Fruit fly (Drosophila melanogaster) whole organism, embryonic: ENCODE results near the gene Cpr64Ad.

Source experiments
- Awh ChIP-seq: fragments of 200-800 bp; sonication (Bioruptor generic); IDR thresholded peaks from 2 replicates; pipeline ENCODE4, ENCODE4 v1.3.6; 2022; ENCODE audit warnings: missing biosample characterization, missing genetic modification characterization
- Blimp-1 ChIP-seq: fragments of 200-800 bp; sonication (Bioruptor generic); optimal IDR thresholded peaks from 3 replicates; lab custom pipeline; 2018; ENCODE audit warnings: missing biosample characterization, missing genetic modification characterization, mild to moderate bottlenecking, moderate library complexity, missing genetic modification reagents
- CG16863 ChIP-seq: fragments of 200-800 bp; sonication (Bioruptor generic); optimal IDR thresholded peaks from 3 replicates; lab custom pipeline; 2016; ENCODE audit warnings: missing biosample characterization, missing genetic modification characterization
- CG17385 ChIP-seq: fragments of 200-800 bp; sonication (Bioruptor generic); optimal IDR thresholded peaks from 3 replicates; lab custom pipeline; 2018; ENCODE audit warnings: missing biosample characterization, mild to moderate bottlenecking, missing genetic modification characterization
- CG2202 ChIP-seq: fragments of 200-800 bp; sonication (Bioruptor generic); optimal IDR thresholded peaks from 2 replicates; lab custom pipeline; 2018; ENCODE audit warnings: missing biosample characterization, mild to moderate bottlenecking, missing genetic modification characterization
- CG2712 ChIP-seq: fragments of 200-800 bp; optimal IDR thresholded peaks from 3 replicates; lab custom pipeline; 2019; ENCODE audit warnings: missing biosample characterization, mild to moderate bottlenecking, missing genetic modification characterization, moderate library complexity
- CG32532 ChIP-seq: fragments of 200-800 bp; sonication (Bioruptor generic); IDR thresholded peaks from 2 replicates; pipeline ENCODE4 v1.3.6; 2022; ENCODE audit warnings: missing biosample characterization, missing genetic modification characterization
- CG3847 ChIP-seq: fragments of 200-800 bp; sonication (Bioruptor generic); IDR thresholded peaks from 2 replicates; pipeline ENCODE4 v1.3.6; 2022; ENCODE audit warnings: missing biosample characterization, missing genetic modification characterization
- CG6175 ChIP-seq: fragments of 200-800 bp; sonication (Bioruptor generic); IDR thresholded peaks from 3 replicates; pipeline ENCODE4 v1.3.6; 2022; ENCODE audit warnings: missing biosample characterization, missing genetic modification characterization
- CG6654 ChIP-seq: fragments of 200-800 bp; sonication (Bioruptor generic); optimal IDR thresholded peaks from 2 replicates; lab custom pipeline; 2017; ENCODE audit warnings: missing biosample characterization, mild to moderate bottlenecking, missing genetic modification characterization
- CG7786 ChIP-seq: fragments of 200-800 bp; sonication (Bioruptor generic); optimal IDR thresholded peaks from 2 replicates; lab custom pipeline; 2016; ENCODE audit warnings: missing biosample characterization, missing genetic modification characterization
- CG8089 ChIP-seq: fragments of 200-800 bp; sonication (Bioruptor generic); optimal IDR thresholded peaks from 3 replicates; lab custom pipeline; 2016; ENCODE audit warnings: missing biosample characterization, missing genetic modification characterization
- Dip3 ChIP-seq: fragments of 200-800 bp; sonication (Bioruptor generic); optimal IDR thresholded peaks from 3 replicates; lab custom pipeline; 2016; ENCODE audit warnings: missing biosample characterization, missing genetic modification characterization
- Dll ChIP-seq: fragments of 200-800 bp; sonication (Bioruptor generic); IDR thresholded peaks from 4 replicates; pipeline ENCODE4 v1.3.6; 2022; ENCODE audit warnings: missing biosample characterization, missing genetic modification characterization; ENCODE audit not compliant: partially characterized antibody
- E2f2 ChIP-seq: fragments of 200-800 bp; sonication (Bioruptor generic); IDR thresholded peaks from 2 replicates; pipeline ENCODE4 v1.3.6; 2022; ENCODE audit warnings: missing biosample characterization, missing genetic modification characterization
- Gug ChIP-seq: fragments of 200-800 bp; sonication (Bioruptor generic); IDR thresholded peaks from 4 replicates; pipeline ENCODE4 v1.3.6; 2022; ENCODE audit warnings: missing biosample characterization, missing genetic modification characterization
- HLH4C ChIP-seq: fragments of 200-800 bp; sonication (Bioruptor generic); IDR thresholded peaks from 3 replicates; pipeline ENCODE4 v1.3.6; 2022; ENCODE audit warnings: missing biosample characterization, missing genetic modification characterization; ENCODE audit not compliant: partially characterized antibody
- Max ChIP-seq: fragments of 200-800 bp; sonication (Bioruptor generic); optimal IDR thresholded peaks from 2 replicates; lab custom pipeline; 2016; ENCODE audit warnings: missing biosample characterization, mild to moderate bottlenecking, missing genetic modification characterization
- Med ChIP-seq: fragments of 200-800 bp; sonication (Bioruptor generic); peaks from one replicate; lab custom pipeline; 2016; ENCODE audit warnings: missing biosample characterization, missing genetic modification characterization, mild to moderate bottlenecking, inconsistent platforms, moderate library complexity
- TFAM ChIP-seq: fragments of 200-800 bp; sonication (Bioruptor generic); optimal IDR thresholded peaks from 2 replicates; lab custom pipeline; 2017; ENCODE audit warnings: missing biosample characterization, missing genetic modification characterization, inconsistent platforms
- bcd ChIP-seq: fragments of 200-800 bp; sonication (Bioruptor generic); optimal IDR thresholded peaks from 2 replicates; lab custom pipeline; 2017; ENCODE audit warnings: missing biosample characterization, mild to moderate bottlenecking, missing genetic modification characterization
- bowl ChIP-seq: fragments of 200-800 bp; sonication (Bioruptor generic); IDR thresholded peaks from 2 replicates; pipeline ENCODE4 v1.3.6; 2022; ENCODE audit warnings: missing biosample characterization, missing genetic modification characterization
- chinmo ChIP-seq: fragments of 200-800 bp; sonication (Bioruptor generic); IDR thresholded peaks from 4 replicates; pipeline ENCODE4 v1.3.6; 2022; ENCODE audit warnings: missing biosample characterization, missing genetic modification characterization; ENCODE audit not compliant: partially characterized antibody
- disco-r ChIP-seq: fragments of 200-800 bp; sonication (Bioruptor generic); optimal IDR thresholded peaks from 2 replicates; lab custom pipeline; 2016; ENCODE audit warnings: missing biosample characterization, missing genetic modification characterization
- dmrt11E ChIP-seq: fragments of 200-800 bp; sonication (Bioruptor generic); optimal IDR thresholded peaks from 3 replicates; lab custom pipeline; 2018; ENCODE audit warnings: missing biosample characterization, mild to moderate bottlenecking, missing genetic modification characterization, moderate library complexity
- en ChIP-seq: fragments of 200-800 bp; sonication (Bioruptor generic); optimal IDR thresholded peaks from 2 replicates; lab custom pipeline; 2016; ENCODE audit warnings: missing biosample characterization, missing genetic modification characterization
- gro ChIP-seq: fragments of 200-800 bp; sonication (Bioruptor generic); optimal IDR thresholded peaks from 2 replicates; lab custom pipeline; 2016; ENCODE audit warnings: missing biosample characterization, missing genetic modification characterization
- ind ChIP-seq: fragments of 200-800 bp; sonication (Bioruptor generic); optimal IDR thresholded peaks from 3 replicates; lab custom pipeline; 2016; ENCODE audit warnings: missing biosample characterization, missing genetic modification characterization
- lov ChIP-seq, 2 experiments: fragments of 200-800 bp in 1 of 2; fragments of >200 bp in 1 of 2; sonication (Bioruptor generic) in 1 of 2; IDR thresholded peaks in 1 of 2; optimal IDR thresholded peaks in 1 of 2; 2 replicates in 1 of 2; 3 replicates in 1 of 2; pipeline versions ENCODE4 v1.3.6 to Lab custom; 2017 to 2022; ENCODE audit warnings: missing biosample characterization in 1 of 2, missing genetic modification characterization in 1 of 2
- odd ChIP-seq: fragments of 200-800 bp; sonication (Bioruptor generic); optimal IDR thresholded peaks from 2 replicates; lab custom pipeline; 2017; ENCODE audit warnings: missing biosample characterization, mild to moderate bottlenecking, missing genetic modification characterization
- p53 ChIP-seq: fragments of 200-800 bp; sonication (Bioruptor generic); optimal IDR thresholded peaks from 2 replicates; lab custom pipeline; 2016; ENCODE audit warnings: missing biosample characterization, missing genetic modification characterization
- phol ChIP-seq: fragments of 200-800 bp; sonication (Bioruptor generic); optimal IDR thresholded peaks from 3 replicates; lab custom pipeline; 2018; ENCODE audit warnings: missing biosample characterization, mild to moderate bottlenecking, missing genetic modification characterization, moderate library complexity
- scrt ChIP-seq: fragments of 200-800 bp; sonication (Bioruptor generic); optimal IDR thresholded peaks from 2 replicates; lab custom pipeline; 2018; ENCODE audit warnings: missing biosample characterization, mild to moderate bottlenecking, missing genetic modification characterization, moderate library complexity
- sens ChIP-seq: fragments of 200-800 bp; sonication (Bioruptor generic); peaks from one replicate; lab custom pipeline; 2016; ENCODE audit warnings: missing biosample characterization, missing genetic modification characterization
- sim ChIP-seq: fragments of 200-800 bp; sonication (Bioruptor generic); IDR thresholded peaks from 2 replicates; pipeline ENCODE4 v1.3.6; 2022; ENCODE audit warnings: missing biosample characterization, missing genetic modification characterization
- sisA ChIP-seq: fragments of 200-800 bp; sonication (Bioruptor generic); IDR thresholded peaks from 2 replicates; pipeline ENCODE4 v1.3.6; 2022; ENCODE audit warnings: missing biosample characterization, missing genetic modification characterization
- stc ChIP-seq: fragments of 200-800 bp; sonication (Bioruptor generic); IDR thresholded peaks from 2 replicates; pipeline ENCODE4 v1.3.6; 2022; ENCODE audit warnings: missing biosample characterization, missing genetic modification characterization
- sug ChIP-seq: fragments of 200-800 bp; optimal IDR thresholded peaks from 2 replicates; lab custom pipeline; 2019; ENCODE audit warnings: missing biosample characterization, mild to moderate bottlenecking, missing genetic modification characterization, moderate library complexity
- tgo ChIP-seq: fragments of 200-800 bp; sonication (Bioruptor generic); IDR thresholded peaks from 3 replicates; pipeline ENCODE4 v1.3.6; 2022; ENCODE audit warnings: missing biosample characterization, missing genetic modification characterization
- trh ChIP-seq: fragments of 200-800 bp; sonication (Bioruptor generic); optimal IDR thresholded peaks from 2 replicates; lab custom pipeline; 2016; ENCODE audit warnings: missing biosample characterization, missing genetic modification characterization
- tup ChIP-seq: fragments of 200-800 bp; sonication (Bioruptor generic); optimal IDR thresholded peaks from 2 replicates; lab custom pipeline; 2016; ENCODE audit warnings: missing biosample characterization, mild to moderate bottlenecking, missing genetic modification characterization, moderate library complexity

The Cpr64Ad gene

DNA sequence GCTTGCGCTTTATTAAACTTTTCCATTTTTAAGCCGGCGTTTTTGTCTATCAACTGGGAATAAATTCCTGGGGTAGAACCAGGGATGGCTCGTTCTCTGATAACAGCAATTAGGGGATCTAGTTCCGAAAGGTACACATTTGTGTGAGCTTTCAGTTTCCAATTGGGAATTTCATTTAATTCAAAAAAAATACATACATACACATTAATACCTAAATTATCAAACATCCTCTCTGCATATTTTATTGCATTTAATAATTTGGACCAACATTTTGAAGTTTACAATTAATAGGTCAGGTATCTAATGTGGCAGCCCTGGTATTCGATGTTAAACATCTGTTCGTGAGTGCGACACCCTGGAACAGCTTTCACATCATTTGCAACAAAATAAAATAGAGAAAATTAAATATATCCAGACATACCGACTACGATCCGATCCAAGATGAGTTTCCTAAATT, 44.0 kb downstream of the Cpr64Ad start, which contains the start of the genes CG15011 and CG1309 (continued):
- no peak for TF ChIP-seq stc (GFP tag; lab: Robert Waterston, UW)
- peak; percentile 83 for TF ChIP-seq CG32532
- TF ChIP-seq Dll = peak; percentile 59; the same call in 2 of the 4 replicates
- TF ChIP-seq scrt (GFP tag; lab: Kevin White, UChicago) = peak; percentile 65
- TF ChIP-seq lov (optimal IDR thresholded peaks at IDR 0.05; lab: Kevin White, UChicago) = no peak
- 0 out of 3 replicates have a peak, but pooled peaks have one; percentile 21 for TF ChIP-seq lov (GFP tag; IDR thresholded peaks at IDR 0.05; lab: Robert Waterston, UW)
- TF ChIP-seq bcd = peak; percentile 80
- peak; percentile 63 for TF ChIP-seq CG17385 (GFP tag; lab: Kevin White, UChicago)
- TF ChIP-seq CG2712 (tag; lab: Kevin White, UChicago) = peak; percentile 90
- peak; percentile 84 for TF ChIP-seq sisA (GFP tag; lab: Robert Waterston, UW)
- peak; percentile 31 for TF ChIP-seq CG2202 (tag; lab: Kevin White, UChicago)
- peak; percentile 31 for TF ChIP-seq tup (GFP tag; lab: Kevin White, UChicago)
- TF ChIP-seq CG3847 (GFP tag; lab: Robert Waterston, UW) = peak; percentile 77
- TF ChIP-seq CG6654 (GFP tag; lab: Kevin White, UChicago) = peak; percentile 39
- peak; percentile 57; the same call in 2 of the 3 replicates for TF ChIP-seq tgo (GFP tag; lab: Robert Waterston, UW)
- peak; percentile 90 for TF ChIP-seq ind (GFP tag; lab: Kevin White, UChicago)
- peak; percentile 85 for TF ChIP-seq dmrt11E (tag; lab: Kevin White, UChicago)
- peak; percentile 80 for TF ChIP-seq Dip3 (GFP tag; lab: Kevin White, UChicago)
- TF ChIP-seq CG6175 (GFP tag; lab: Robert Waterston, UW) = no peak
- TF ChIP-seq odd (GFP tag; lab: Kevin White, UChicago) = peak; percentile 53
- TF ChIP-seq Max (GFP tag; lab: Kevin White, UChicago) = peak; percentile 84
- TF ChIP-seq Gug (GFP tag; lab: Robert Waterston, UW) = peak; percentile 69; the same call in 3 of the 4 replicates
- TF ChIP-seq en = peak; percentile 67
- TF ChIP-seq Awh (GFP tag; lab: Robert Waterston, UW) = peak; percentile 47; the same call in 1 of the 2 replicates
- TF ChIP-seq E2f2 (GFP tag; lab: Robert Waterston, UW) = peak; percentile 43; the same call in 1 of the 2 replicates
- TF ChIP-seq chinmo = 0 out of 4 replicates have a peak, but pooled peaks have one; percentile 32
- no peak for TF ChIP-seq HLH4C
- TF ChIP-seq gro (GFP tag; lab: Kevin White, UChicago) = peak; percentile 88
- TF ChIP-seq CG8089 = peak; percentile 71
- TF ChIP-seq CG7786 = peak; percentile 82
- no peak for TF ChIP-seq sim
- peak; percentile 71 for TF ChIP-seq disco-r (GFP tag; lab: Kevin White, UChicago)
- TF ChIP-seq p53 (GFP tag; lab: Kevin White, UChicago) = peak; percentile 53
- TF ChIP-seq CG16863 (GFP tag; lab: Kevin White, UChicago) = peak; percentile 83
- TF ChIP-seq Blimp-1 (GFP tag; lab: Kevin White, UChicago) = peak; percentile 77
- TF ChIP-seq TFAM (GFP tag; lab: Kevin White, UChicago) = peak; percentile 17
- peak; percentile 72 for TF ChIP-seq trh (GFP tag; lab: Kevin White, UChicago)
- peak; percentile 87 for TF ChIP-seq phol (tag; lab: Kevin White, UChicago)
- TF ChIP-seq bowl (GFP tag; lab: Robert Waterston, UW) = no peak

DNA sequence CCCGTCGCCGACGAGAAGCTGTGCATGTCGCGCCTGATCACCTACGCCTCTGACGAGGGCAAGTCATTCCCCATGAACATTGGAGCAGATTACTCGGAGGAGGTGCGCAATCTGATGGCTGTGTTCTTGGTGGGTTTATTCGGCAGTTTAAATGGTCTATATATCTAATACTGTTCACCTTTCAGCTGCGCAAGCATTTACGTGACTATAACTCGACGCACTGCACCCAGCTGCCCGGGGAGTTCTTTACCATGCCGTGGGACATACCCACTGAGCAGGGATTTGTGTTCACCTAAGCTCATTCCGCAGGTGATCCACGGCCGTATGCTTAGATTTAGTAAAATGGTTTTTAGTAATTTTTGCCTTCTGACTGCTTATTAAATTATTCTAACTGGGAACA, 46.0 kb downstream of the Cpr64Ad start:
- TF ChIP-seq Med (GFP tag; lab: Kevin White, UChicago) (peak; percentile 50), HLH4C (no peak), sug (tag; lab: Kevin White, UChicago) (no peak), sens (GFP tag; lab: Kevin White, UChicago) (peak; percentile 51)
